Worm (Caenorhabditis elegans): ENCODE results near the gene srh-234.

DNA sequence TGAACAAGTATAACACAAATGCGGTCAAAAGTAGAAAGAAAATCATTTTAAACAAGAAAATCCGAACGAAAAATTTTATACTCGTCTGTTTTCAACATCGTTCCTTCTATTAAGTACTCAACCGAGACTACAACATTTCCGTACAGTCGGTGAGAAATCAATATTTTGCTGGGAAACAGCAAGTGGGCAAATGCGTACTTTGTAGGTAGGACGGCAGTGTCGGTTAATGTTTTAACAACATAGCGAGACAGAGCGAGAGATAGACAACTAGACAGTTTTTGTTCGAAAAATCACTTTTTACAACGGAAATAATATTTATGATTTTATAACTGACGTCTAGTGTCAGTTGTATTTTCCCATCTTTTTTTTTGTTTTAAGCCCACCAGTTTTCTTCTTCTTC, 29.7 kb upstream of the srh-234 start, which contains the start of gene cyp-33A1:
- TF ChIP-seq flt-1 (GFP tag; IDR thresholded peaks at IDR 0.05), result no peak
- TF ChIP-seq ztf-23 (GFP tag; IDR thresholded peaks at IDR 0.05), result no peak
- TF ChIP-seq T22C8.4 (GFP tag; IDR thresholded peaks at IDR 0.05), result no peak
- no peak for TF ChIP-seq ztf-29 (GFP tag; IDR thresholded peaks at IDR 0.05)
- TF ChIP-seq tab-1 (GFP tag; IDR thresholded peaks at IDR 0.05), result no peak
- no peak for TF ChIP-seq ref-1 (GFP tag; conservative IDR thresholded peaks at IDR 0.05)

Data from whole organism, midembryonic.